Worm (Caenorhabditis elegans) whole organism, L4 larva: ENCODE data around the gene C27B7.5.

Source experiments
- F44E2.7 ChIP-seq: fragments of 200-800 bp; sonication (Bioruptor generic); IDR thresholded peaks from 2 replicates; pipeline ENCODE4 v2.1.2; 2022; ENCODE audit warnings: missing genetic modification characterization, missing compliant biosample characterization
- R02D3.7 ChIP-seq: fragments of 150-350 bp; sonication (generic microtip); optimal IDR thresholded peaks from 3 replicates; lab custom pipeline; 2014; ENCODE audit warnings: missing biosample characterization, missing genetic modification characterization
- T20F7.1 ChIP-seq: fragments of 200-800 bp; sonication (Bioruptor generic); optimal IDR thresholded peaks from 2 replicates; lab custom pipeline; 2018; ENCODE audit warnings: mild to moderate bottlenecking, missing genetic modification characterization, missing compliant biosample characterization
- T26A8.4 ChIP-seq: fragments of 200-800 bp; sonication (Bioruptor generic); IDR thresholded peaks from 2 replicates; pipeline ENCODE4 v1.3.6; 2022; ENCODE audit warnings: missing genetic modification characterization, missing compliant biosample characterization
- Y105C5A.15 ChIP-seq: fragments of 200-800 bp; sonication (Bioruptor generic); IDR thresholded peaks from 2 replicates; pipeline ENCODE4 v1.3.6; 2022; ENCODE audit warnings: missing genetic modification characterization, missing compliant biosample characterization
- Y48G9A.11 ChIP-seq: fragments of 200-800 bp; sonication (Bioruptor generic); IDR thresholded peaks from 2 replicates; pipeline ENCODE4 v1.3.6; 2022; ENCODE audit warnings: missing genetic modification reagents, missing genetic modification characterization, missing compliant biosample characterization
- ZK546.5 ChIP-seq, 2 experiments: sonication (generic microtip); optimal IDR thresholded peaks; 2 replicates each; lab custom pipeline; 2017; ENCODE audit warnings: missing biosample characterization in 2 of 2, missing genetic modification characterization in 2 of 2
- aly-2 ChIP-seq: sonication (generic microtip); optimal IDR thresholded peaks from 2 replicates; lab custom pipeline; 2018; ENCODE audit warnings: missing biosample characterization, missing genetic modification characterization
- ama-1 ChIP-seq: fragments of 150-350 bp; optimal IDR thresholded peaks from 2 replicates; lab custom pipeline; 2014; ENCODE audit warnings: inconsistent platforms, mixed read lengths
- ceh-44 ChIP-seq: fragments of 200-800 bp; sonication (Bioruptor generic); IDR thresholded peaks from 2 replicates; pipeline ENCODE4 v1.3.6; 2022; ENCODE audit warnings: missing genetic modification reagents, missing genetic modification characterization, missing compliant biosample characterization
- ceh-62 ChIP-seq: sonication (generic microtip); optimal IDR thresholded peaks from 2 replicates; lab custom pipeline; 2017; ENCODE audit warnings: missing biosample characterization, missing genetic modification characterization
- ces-1 ChIP-seq: fragments of 150-350 bp; sonication (generic microtip); optimal IDR thresholded peaks from 4 replicates; lab custom pipeline; 2014; ENCODE audit warnings: missing biosample characterization, missing genetic modification reagents, missing genetic modification characterization
- ctbp-1 ChIP-seq: fragments of 200-800 bp; sonication (Bioruptor generic); IDR thresholded peaks from 2 replicates; pipeline ENCODE4 v1.3.6; 2022; ENCODE audit warnings: missing genetic modification reagents, missing genetic modification characterization, missing compliant biosample characterization
- daf-16 ChIP-seq, 3 experiments: sonication (generic microtip); optimal IDR thresholded peaks; 2 replicates each; lab custom pipeline; 2016 to 2017; ENCODE audit warnings: missing genetic modification characterization in 3 of 3, missing genetic modification reagents in 3 of 3, mild to moderate bottlenecking in 2 of 3, missing compliant biosample characterization in 2 of 3, missing biosample characterization in 1 of 3, moderate library complexity in 1 of 3
- dmd-6 ChIP-seq: fragments of 200-800 bp; sonication (Bioruptor generic); IDR thresholded peaks from 2 replicates; pipeline ENCODE4 v1.3.6; 2022; ENCODE audit warnings: missing genetic modification reagents, missing genetic modification characterization, missing compliant biosample characterization
- dpl-1 ChIP-seq: fragments of 150-350 bp; optimal IDR thresholded peaks from 2 replicates; lab custom pipeline; 2014; ENCODE audit warnings: missing biosample characterization, missing genetic modification reagents, missing genetic modification characterization
- dve-1 ChIP-seq: sonication (generic microtip); optimal IDR thresholded peaks from 2 replicates; lab custom pipeline; 2017; ENCODE audit warnings: antibody characterized with exemption, mild to moderate bottlenecking, missing genetic modification characterization, missing compliant biosample characterization; ENCODE audit not compliant: insufficient read depth
- egl-43 ChIP-seq: fragments of 200-800 bp; sonication (Bioruptor generic); IDR thresholded peaks from 2 replicates; pipeline ENCODE4 v1.3.6; 2022; ENCODE audit warnings: missing genetic modification reagents, missing genetic modification characterization, missing compliant biosample characterization
- hif-1 ChIP-seq, 2 experiments: sonication (generic microtip); optimal IDR thresholded peaks; 2 replicates each; lab custom pipeline; 2016 to 2017; ENCODE audit warnings: missing compliant biosample characterization in 2 of 2, missing genetic modification characterization in 2 of 2, missing genetic modification reagents in 2 of 2, missing genotype in 2 of 2, mild to moderate bottlenecking in 1 of 2
- hlh-11 ChIP-seq: fragments of 200-800 bp; sonication (Bioruptor generic); optimal IDR thresholded peaks from 2 replicates; lab custom pipeline; 2018; ENCODE audit warnings: mild to moderate bottlenecking, missing genetic modification characterization, missing compliant biosample characterization
- hlh-30 ChIP-seq: sonication (generic microtip); optimal IDR thresholded peaks from 2 replicates; lab custom pipeline; 2017; ENCODE audit warnings: antibody characterized with exemption, mild to moderate bottlenecking, missing genetic modification characterization, missing compliant biosample characterization; ENCODE audit not compliant: insufficient read depth
- hmg-1.1 ChIP-seq: fragments of 200-800 bp; sonication (Bioruptor generic); IDR thresholded peaks from 2 replicates; pipeline ENCODE4 v1.3.6; 2022; ENCODE audit warnings: missing genetic modification reagents, missing genetic modification characterization, missing compliant biosample characterization
- jun-1 ChIP-seq: fragments of 150-350 bp; optimal IDR thresholded peaks from 2 replicates; lab custom pipeline; 2014; ENCODE audit warnings: missing biosample characterization, missing genetic modification reagents, missing genetic modification characterization
- lin-1 ChIP-seq: fragments of 200-800 bp; sonication (Bioruptor generic); IDR thresholded peaks from 2 replicates; pipeline ENCODE4 v1.3.6; 2022; ENCODE audit warnings: missing genetic modification reagents, missing genetic modification characterization, missing compliant biosample characterization
- lin-39 ChIP-seq: fragments of 150-350 bp; optimal IDR thresholded peaks from 2 replicates; lab custom pipeline; 2014; ENCODE audit warnings: missing biosample characterization, missing genetic modification reagents, missing genetic modification characterization
- lir-3 ChIP-seq: sonication (generic microtip); optimal IDR thresholded peaks from 2 replicates; lab custom pipeline; 2016; ENCODE audit warnings: mild to moderate bottlenecking, missing genetic modification characterization, missing compliant biosample characterization
- lsy-2 ChIP-seq, 2 experiments: fragments of 150-350 bp in 1 of 2; sonication (generic microtip) in 1 of 2; optimal IDR thresholded peaks; 2 replicates each; lab custom pipeline; 2014 to 2017; ENCODE audit warnings: missing biosample characterization in 2 of 2, missing genetic modification characterization in 2 of 2
- madf-9 ChIP-seq: fragments of 200-800 bp; sonication (Bioruptor generic); conservative IDR thresholded peaks from 2 replicates; pipeline ENCODE4 v1.3.6; 2022; ENCODE audit warnings: missing genetic modification reagents, missing genetic modification characterization, missing compliant biosample characterization
- mdl-1 ChIP-seq, 2 experiments: fragments of 150-350 bp in 1 of 2; sonication (generic microtip) in 1 of 2; optimal IDR thresholded peaks; 2 replicates each; lab custom pipeline; 2014 to 2017; ENCODE audit warnings: missing biosample characterization in 2 of 2, missing genetic modification characterization in 2 of 2
- mdt-29 ChIP-seq: fragments of 200-800 bp; sonication (Bioruptor generic); IDR thresholded peaks from 2 replicates; pipeline ENCODE4 v1.3.6; 2022; ENCODE audit warnings: missing genetic modification reagents, missing genetic modification characterization, missing compliant biosample characterization
- mes-2 ChIP-seq: sonication (generic microtip); optimal IDR thresholded peaks from 2 replicates; lab custom pipeline; 2016; ENCODE audit warnings: missing genotype, mild to moderate bottlenecking, missing genetic modification characterization, missing compliant biosample characterization; ENCODE audit not compliant: poor library complexity, severe bottlenecking
- nhr-10 ChIP-seq: fragments of 150-350 bp; optimal IDR thresholded peaks from 2 replicates; lab custom pipeline; 2014; ENCODE audit warnings: missing biosample characterization, missing genetic modification characterization
- nhr-102 ChIP-seq: sonication (generic microtip); optimal IDR thresholded peaks from 2 replicates; lab custom pipeline; 2016; ENCODE audit warnings: mild to moderate bottlenecking, missing genetic modification characterization, moderate library complexity, missing compliant biosample characterization
- nhr-111 ChIP-seq: fragments of 200-800 bp; sonication (Bioruptor generic); optimal IDR thresholded peaks from 2 replicates; lab custom pipeline; 2018; ENCODE audit warnings: mild to moderate bottlenecking, missing genetic modification characterization, missing compliant biosample characterization
- nhr-28 ChIP-seq: fragments of 150-350 bp; optimal IDR thresholded peaks from 2 replicates; lab custom pipeline; 2014; ENCODE audit warnings: missing biosample characterization, missing genetic modification characterization
- nhr-48 ChIP-seq: sonication (generic microtip); optimal IDR thresholded peaks from 2 replicates; lab custom pipeline; 2016; ENCODE audit warnings: mild to moderate bottlenecking, missing genetic modification characterization, missing compliant biosample characterization
- nhr-77 ChIP-seq: fragments of 150-350 bp; optimal IDR thresholded peaks from 2 replicates; lab custom pipeline; 2014; ENCODE audit warnings: missing biosample characterization, missing genetic modification characterization
- pqm-1 ChIP-seq: sonication (generic microtip); optimal IDR thresholded peaks from 2 replicates; lab custom pipeline; 2017; ENCODE audit warnings: missing biosample characterization, missing genetic modification characterization
- saeg-2 ChIP-seq: fragments of 200-800 bp; sonication (Bioruptor generic); IDR thresholded peaks from 2 replicates; pipeline ENCODE4 v1.3.6; 2022; ENCODE audit warnings: missing genetic modification reagents, missing genetic modification characterization, missing compliant biosample characterization
- spr-3 ChIP-seq: fragments of 200-800 bp; sonication (Bioruptor generic); optimal IDR thresholded peaks from 2 replicates; lab custom pipeline; 2018; ENCODE audit warnings: mild to moderate bottlenecking, missing genetic modification characterization, missing compliant biosample characterization
- tra-1 ChIP-seq: fragments of 200-800 bp; sonication (Bioruptor generic); IDR thresholded peaks from 2 replicates; pipeline ENCODE4 v1.3.6; 2022; ENCODE audit warnings: missing genetic modification reagents, missing genetic modification characterization, missing compliant biosample characterization
- unc-39 ChIP-seq: sonication (generic microtip); optimal IDR thresholded peaks from 2 replicates; lab custom pipeline; 2017; ENCODE audit warnings: missing biosample characterization, missing genetic modification characterization
- zfp-2 ChIP-seq: sonication (generic microtip); optimal IDR thresholded peaks from 2 replicates; lab custom pipeline; 2016; ENCODE audit warnings: mild to moderate bottlenecking, missing genetic modification characterization, missing compliant biosample characterization
- zip-2 ChIP-seq: fragments of 150-350 bp; optimal IDR thresholded peaks from 2 replicates; lab custom pipeline; 2014; ENCODE audit warnings: missing biosample characterization, missing genetic modification characterization

C27B7.5 gene

ce11 chrIV:8866092-8866491 lies 35.4 kb upstream of the C27B7.5 start (continued):
- TF ChIP-seq lsy-2 (tag; optimal IDR thresholded peaks at IDR 0.05; lab: Kevin White, UChicago) (peak in 1 of 2 experiments; percentile 62), T20F7.1 (GFP tag; lab: Kevin White, UChicago) (peak; percentile 79)

- TF ChIP-seq hlh-11 (tag; lab: Kevin White, UChicago) (peak; percentile 46), hlh-30 (tag; lab: Kevin White, UChicago) (peak; percentile 13), nhr-77 (peak; percentile 23), daf-16 (GFP tag; optimal IDR thresholded peaks at IDR 0.05; lab: Kevin White, UChicago) (no peak), daf-16 (tag; optimal IDR thresholded peaks at IDR 0.05; lab: Kevin White, UChicago) (peak; percentile 26), zip-2 (tag; lab: Kevin White, UChicago) (no peak), nhr-28 (tag; lab: Kevin White, UChicago) (peak; percentile 67), dve-1 (peak; percentile 45), hif-1 (tag; optimal IDR thresholded peaks at IDR 0.05; lab: Kevin White, UChicago) (no peak), dpl-1 (GFP tag; lab: Kevin White, UChicago) (peak; percentile 13)
These were observed 33.9 kb upstream of the C27B7.5 start for ce11 chrIV:8867562-8867961.

- TF ChIP-seq ceh-62 (tag; lab: Kevin White, UChicago) (no peak), jun-1 (tag; lab: Kevin White, UChicago) (no peak), F44E2.7 (no peak), unc-39 (tag; lab: Kevin White, UChicago) (no peak), mdl-1 (tag; optimal IDR thresholded peaks at IDR 0.05; lab: Kevin White, UChicago) (peak in 1 of 2 experiments; percentile 4), ZK546.5 (tag; optimal IDR thresholded peaks at IDR 0.05; lab: Kevin White, UChicago) (no peak), T20F7.1 (GFP tag; lab: Kevin White, UChicago) (peak; percentile 96), zip-2 (tag; lab: Kevin White, UChicago) (no peak), Y48G9A.11 (peak; percentile 89), ceh-44 (GFP tag; lab: Robert Waterston, UW) (no peak), madf-9 (GFP tag; lab: Robert Waterston, UW) (no peak), nhr-10 (no peak), ama-1 (lab: Kevin White, UChicago) (no peak), lin-39 (tag; lab: Kevin White, UChicago) (no peak), T26A8.4 (no peak), Y105C5A.15 (no peak), ctbp-1 (no peak), mes-2 (tag; lab: Kevin White, UChicago) (peak; percentile 62), hmg-1.1 (GFP tag; lab: Robert Waterston, UW) (no peak), spr-3 (no peak), hlh-30 (tag; lab: Kevin White, UChicago) (peak; percentile 46), saeg-2 (no peak), ces-1 (GFP tag; lab: Kevin White, UChicago) (no peak), dpl-1 (GFP tag; lab: Kevin White, UChicago) (peak; percentile 95), nhr-111 (GFP tag; lab: Kevin White, UChicago) (no peak)
- TF ChIP-seq, all 104 proteins: peak for 6
These were observed 31.8 kb upstream of the C27B7.5 start, which contains the start of gene npp-23 for ce11 chrIV:8869624-8870023. Gene npp-23 (minus strand): TSS chrIV:8869679.

- TF ChIP-seq mdt-29 (GFP tag; lab: Robert Waterston, UW) = no peak
- no peak for TF ChIP-seq zfp-2 (tag; lab: Kevin White, UChicago)
- no peak for TF ChIP-seq dmd-6 (GFP tag; lab: Robert Waterston, UW)
- TF ChIP-seq zip-2 (tag; lab: Kevin White, UChicago) = no peak
- TF ChIP-seq tra-1 (GFP tag; lab: Robert Waterston, UW) = no peak
- no peak for TF ChIP-seq lir-3 (tag; lab: Kevin White, UChicago)
- TF ChIP-seq lin-1 (GFP tag; lab: Robert Waterston, UW) = no peak
- no peak for TF ChIP-seq aly-2
- TF ChIP-seq hif-1 (tag; optimal IDR thresholded peaks at IDR 0.05; lab: Kevin White, UChicago) = no peak
- TF ChIP-seq daf-16 (GFP tag; optimal IDR thresholded peaks at IDR 0.05; lab: Kevin White, UChicago) = no peak
- no peak for TF ChIP-seq daf-16 (tag; optimal IDR thresholded peaks at IDR 0.05; lab: Kevin White, UChicago)
- no peak for TF ChIP-seq madf-9 (GFP tag; lab: Robert Waterston, UW)
- no peak for TF ChIP-seq R02D3.7
- no peak for TF ChIP-seq egl-43
- no peak for TF ChIP-seq hlh-30 (tag; lab: Kevin White, UChicago)
- TF ChIP-seq pqm-1 = no peak
- TF ChIP-seq nhr-102 = no peak
- no peak for TF ChIP-seq nhr-48
These were observed 28.5 kb upstream of the C27B7.5 start, which contains the start of gene C09G9.3 for ce11 chrIV:8872958-8873357. Gene C09G9.3 (minus strand): TSS chrIV:8873058.
